Fruit fly (Drosophila melanogaster) whole organism, embryonic: ENCODE results near the gene CG31161.
A peak's percentile ranks its signal among the peaks of the same experiment; 100 is the strongest.

ENCODE experiments used
- ATbp ChIP-seq: fragments of 200-800 bp; sonication (Bioruptor generic); optimal IDR thresholded peaks from 2 replicates; lab custom pipeline; 2017; ENCODE audit warnings: missing biosample characterization, mild to moderate bottlenecking, missing genetic modification characterization, missing genetic modification reagents
- Blimp-1 ChIP-seq: fragments of 200-800 bp; sonication (Bioruptor generic); optimal IDR thresholded peaks from 3 replicates; lab custom pipeline; 2018; ENCODE audit warnings: missing biosample characterization, missing genetic modification characterization, mild to moderate bottlenecking, moderate library complexity, missing genetic modification reagents
- CG10462 ChIP-seq: fragments of 200-800 bp; sonication (Bioruptor generic); optimal IDR thresholded peaks from 2 replicates; lab custom pipeline; 2016; ENCODE audit warnings: missing biosample characterization, missing genetic modification characterization
- CG13424 ChIP-seq: fragments of 200-800 bp; sonication (Bioruptor generic); optimal IDR thresholded peaks from 2 replicates; lab custom pipeline; 2019; ENCODE audit warnings: missing biosample characterization, mild to moderate bottlenecking, missing genetic modification characterization, moderate library complexity
- CG13894 ChIP-seq: fragments of 200-800 bp; sonication (Bioruptor generic); optimal IDR thresholded peaks from 3 replicates; lab custom pipeline; 2018; ENCODE audit warnings: missing biosample characterization, mild to moderate bottlenecking, missing genetic modification characterization, moderate library complexity
- CG15073 ChIP-seq: fragments of 200-800 bp; sonication (Bioruptor generic); optimal IDR thresholded peaks from 2 replicates; lab custom pipeline; 2016; ENCODE audit warnings: missing biosample characterization, missing genetic modification characterization
- CG15696 ChIP-seq: fragments of 200-800 bp; sonication (Bioruptor generic); optimal IDR thresholded peaks from 2 replicates; lab custom pipeline; 2019; ENCODE audit warnings: missing biosample characterization, mild to moderate bottlenecking, missing genetic modification characterization, moderate library complexity
- CG1603 ChIP-seq: fragments of 200-800 bp; sonication (Bioruptor generic); optimal IDR thresholded peaks from 2 replicates; lab custom pipeline; 2019; ENCODE audit warnings: missing biosample characterization, mild to moderate bottlenecking, missing genetic modification characterization, moderate library complexity
- CG17802 ChIP-seq: fragments of 200-800 bp; sonication (Bioruptor generic); optimal IDR thresholded peaks from 2 replicates; lab custom pipeline; 2018; ENCODE audit warnings: missing biosample characterization, mild to moderate bottlenecking, missing genetic modification characterization, moderate library complexity
- CG18476 ChIP-seq: fragments of 200-800 bp; sonication (Bioruptor generic); optimal IDR thresholded peaks from 2 replicates; lab custom pipeline; 2016; ENCODE audit warnings: missing biosample characterization, mild to moderate bottlenecking, missing genetic modification characterization
- CG30431 ChIP-seq: fragments of 200-800 bp; sonication (Bioruptor generic); optimal IDR thresholded peaks from 2 replicates; lab custom pipeline; 2017; ENCODE audit warnings: missing biosample characterization, missing genetic modification characterization
- CG3065 ChIP-seq: fragments of 200-800 bp; sonication (Bioruptor generic); optimal IDR thresholded peaks from 2 replicates; lab custom pipeline; 2016; ENCODE audit warnings: missing biosample characterization, missing genetic modification characterization
- CG5953 ChIP-seq: fragments of 200-800 bp; sonication (Bioruptor generic); IDR thresholded peaks from 2 replicates; pipeline ENCODE4 v1.3.6; 2022; ENCODE audit warnings: missing biosample characterization, missing genetic modification characterization
- CG6683 ChIP-seq: fragments of 200-800 bp; sonication (Bioruptor generic); optimal IDR thresholded peaks from 2 replicates; lab custom pipeline; 2017; ENCODE audit warnings: missing biosample characterization, mild to moderate bottlenecking, missing genetic modification characterization, missing genetic modification reagents
- CG6791 ChIP-seq: fragments of 200-800 bp; sonication (Bioruptor generic); IDR thresholded peaks from 3 replicates; pipeline ENCODE4 v1.3.6; 2022; ENCODE audit warnings: missing biosample characterization, missing genetic modification characterization; ENCODE audit not compliant: partially characterized antibody
- CG7271 ChIP-seq: fragments of 200-800 bp; sonication (Bioruptor generic); optimal IDR thresholded peaks from 2 replicates; lab custom pipeline; 2018; ENCODE audit warnings: missing biosample characterization, mild to moderate bottlenecking, missing genetic modification characterization, moderate library complexity
- CG8924 ChIP-seq: fragments of 200-800 bp; optimal IDR thresholded peaks from 3 replicates; lab custom pipeline; 2019; ENCODE audit warnings: missing biosample characterization, mild to moderate bottlenecking, missing genetic modification characterization, moderate library complexity
- CG9727 ChIP-seq: fragments of 200-800 bp; sonication (Bioruptor generic); optimal IDR thresholded peaks from 3 replicates; lab custom pipeline; 2017; ENCODE audit warnings: missing biosample characterization, mild to moderate bottlenecking, missing genetic modification characterization
- Dbx ChIP-seq: fragments of 200-800 bp; sonication (Bioruptor generic); IDR thresholded peaks from 3 replicates; pipeline ENCODE4 v1.3.6; 2022; ENCODE audit warnings: missing biosample characterization, missing genetic modification characterization
- Deaf1 ChIP-seq: fragments of 200-800 bp; optimal IDR thresholded peaks from 3 replicates; lab custom pipeline; 2019; ENCODE audit warnings: missing biosample characterization, mild to moderate bottlenecking, missing genetic modification characterization, moderate library complexity
- Dref ChIP-seq: fragments of 200-800 bp; sonication (Bioruptor generic); IDR thresholded peaks from 2 replicates; pipeline ENCODE4 v1.3.6; 2022; ENCODE audit warnings: missing biosample characterization, missing genetic modification characterization
- Ets65A ChIP-seq: fragments of 200-800 bp; sonication (Bioruptor generic); peaks from one replicate; lab custom pipeline; 2016; ENCODE audit warnings: missing biosample characterization, missing genetic modification characterization
- GATAe ChIP-seq: fragments of 200-800 bp; sonication (Bioruptor generic); conservative IDR thresholded peaks from 2 replicates; pipeline ENCODE4 v1.3.6; 2022; ENCODE audit warnings: missing biosample characterization, missing genetic modification characterization
- H2.0 ChIP-seq: fragments of 200-800 bp; sonication (Bioruptor generic); IDR thresholded peaks from 2 replicates; pipeline ENCODE4 v1.3.6; 2022; ENCODE audit warnings: missing biosample characterization, missing genetic modification characterization
- Hey ChIP-seq: fragments of 200-800 bp; sonication (Bioruptor generic); optimal IDR thresholded peaks from 3 replicates; lab custom pipeline; 2018; ENCODE audit warnings: missing biosample characterization, mild to moderate bottlenecking, missing genetic modification characterization
- Hsf ChIP-seq: fragments of 200-800 bp; sonication (Bioruptor generic); optimal IDR thresholded peaks from 3 replicates; lab custom pipeline; 2016; ENCODE audit warnings: missing biosample characterization, missing genetic modification characterization
- Lhr ChIP-seq: fragments of 200-800 bp; sonication (Bioruptor generic); optimal IDR thresholded peaks from 3 replicates; lab custom pipeline; 2017; ENCODE audit warnings: mild to moderate bottlenecking, missing biosample characterization, missing genetic modification reagents, missing genetic modification characterization
- Max ChIP-seq: fragments of 200-800 bp; sonication (Bioruptor generic); optimal IDR thresholded peaks from 2 replicates; lab custom pipeline; 2016; ENCODE audit warnings: missing biosample characterization, mild to moderate bottlenecking, missing genetic modification characterization
- Myb ChIP-seq: fragments of 200-800 bp; sonication (Bioruptor generic); optimal IDR thresholded peaks from 2 replicates; lab custom pipeline; 2016; ENCODE audit warnings: missing biosample characterization, missing genetic modification characterization
- Oli ChIP-seq: fragments of 200-800 bp; sonication (Bioruptor generic); optimal IDR thresholded peaks from 2 replicates; lab custom pipeline; 2018; ENCODE audit warnings: missing biosample characterization, mild to moderate bottlenecking, missing genetic modification characterization, moderate library complexity
- Sox102F ChIP-seq: fragments of 200-800 bp; sonication (Bioruptor generic); optimal IDR thresholded peaks from 2 replicates; lab custom pipeline; 2018; ENCODE audit warnings: missing biosample characterization, mild to moderate bottlenecking, missing genetic modification characterization, moderate library complexity
- Tbp ChIP-seq: fragments of >200 bp; optimal IDR thresholded peaks from 2 replicates; lab custom pipeline; 2018; ENCODE audit warnings: missing biosample characterization, missing genetic modification characterization
- Vsx1 ChIP-seq: fragments of 200-800 bp; sonication (Bioruptor generic); optimal IDR thresholded peaks from 2 replicates; lab custom pipeline; 2017; ENCODE audit warnings: missing biosample characterization, mild to moderate bottlenecking, missing genetic modification characterization, missing genetic modification reagents
- ac ChIP-seq: fragments of 200-800 bp; sonication (Bioruptor generic); optimal IDR thresholded peaks from 3 replicates; lab custom pipeline; 2017; ENCODE audit warnings: missing biosample characterization, mild to moderate bottlenecking, missing genetic modification characterization
- az2 ChIP-seq: fragments of 200-800 bp; sonication (Bioruptor generic); optimal IDR thresholded peaks from 3 replicates; lab custom pipeline; 2016; ENCODE audit warnings: missing biosample characterization, missing genetic modification characterization
- dpn ChIP-seq, 2 experiments: fragments of 200-800 bp; sonication (Bioruptor generic); optimal IDR thresholded peaks; 3 replicates each; lab custom pipeline; 2016; ENCODE audit warnings: missing biosample characterization in 2 of 2, missing genetic modification characterization in 2 of 2
- emc ChIP-seq: fragments of 200-800 bp; sonication (Bioruptor generic); optimal IDR thresholded peaks from 2 replicates; lab custom pipeline; 2016; ENCODE audit warnings: missing biosample characterization, missing genetic modification characterization
- eve ChIP-seq, 2 experiments: fragments of >200 bp; optimal IDR thresholded peaks; 2 replicates each; lab custom pipeline; 2017; ENCODE audit warnings: missing biosample characterization in 2 of 2, missing genetic modification characterization in 2 of 2
- fd64A ChIP-seq: fragments of 200-800 bp; sonication (Bioruptor generic); optimal IDR thresholded peaks from 3 replicates; lab custom pipeline; 2018; ENCODE audit warnings: missing biosample characterization, mild to moderate bottlenecking, missing genetic modification characterization
- gce ChIP-seq: fragments of 200-800 bp; sonication (Bioruptor generic); IDR thresholded peaks from 3 replicates; pipeline ENCODE4 v1.3.6; 2022; ENCODE audit warnings: missing biosample characterization, missing genetic modification characterization
- gem ChIP-seq: fragments of 200-800 bp; sonication (Bioruptor generic); optimal IDR thresholded peaks from 2 replicates; lab custom pipeline; 2019; ENCODE audit warnings: missing biosample characterization, mild to moderate bottlenecking, missing genetic modification characterization, moderate library complexity
- her ChIP-seq: fragments of 200-800 bp; sonication (Bioruptor generic); optimal IDR thresholded peaks from 2 replicates; lab custom pipeline; 2016; ENCODE audit warnings: missing biosample characterization, missing genetic modification characterization
- ken ChIP-seq: fragments of 200-800 bp; sonication (Bioruptor generic); IDR thresholded peaks from 3 replicates; pipeline ENCODE4 v1.3.6; 2022; ENCODE audit warnings: missing biosample characterization, missing genetic modification characterization
- pnt ChIP-seq: fragments of 200-800 bp; sonication (Bioruptor generic); optimal IDR thresholded peaks from 3 replicates; lab custom pipeline; 2016; ENCODE audit warnings: missing biosample characterization, missing genetic modification characterization
- psq ChIP-seq: fragments of 200-800 bp; sonication (Bioruptor generic); optimal IDR thresholded peaks from 2 replicates; lab custom pipeline; 2017; ENCODE audit warnings: missing biosample characterization, missing genetic modification characterization
- ro ChIP-seq: fragments of 200-800 bp; sonication (Bioruptor generic); IDR thresholded peaks from 2 replicates; pipeline ENCODE4 v1.3.6; 2022; ENCODE audit warnings: missing biosample characterization, missing genetic modification characterization
- slbo ChIP-seq: fragments of 200-800 bp; sonication (Bioruptor generic); IDR thresholded peaks from 2 replicates; pipeline ENCODE4 v1.3.6; 2022; ENCODE audit warnings: missing biosample characterization, missing genetic modification characterization
- so ChIP-seq: fragments of 200-800 bp; sonication (Bioruptor generic); IDR thresholded peaks from 3 replicates; pipeline ENCODE4 v1.3.6; 2022; ENCODE audit warnings: missing biosample characterization, missing genetic modification characterization
- tap ChIP-seq: fragments of 200-800 bp; optimal IDR thresholded peaks from 3 replicates; lab custom pipeline; 2019; ENCODE audit warnings: missing biosample characterization, mild to moderate bottlenecking, missing genetic modification characterization, moderate library complexity
- unc-4 ChIP-seq: fragments of 200-800 bp; sonication (Bioruptor generic); IDR thresholded peaks from 2 replicates; pipeline ENCODE4 v1.3.6; 2022; ENCODE audit warnings: missing biosample characterization, missing genetic modification characterization; ENCODE audit not compliant: partially characterized antibody
- wdn ChIP-seq: fragments of 200-800 bp; sonication (Bioruptor generic); IDR thresholded peaks from 2 replicates; pipeline ENCODE4 v1.3.6; 2022; ENCODE audit warnings: missing biosample characterization, missing genetic modification characterization
- wor ChIP-seq: fragments of 200-800 bp; sonication (Bioruptor generic); IDR thresholded peaks from 2 replicates; pipeline ENCODE4 v1.3.6; 2022; ENCODE audit warnings: missing biosample characterization, missing genetic modification characterization

CG31161 gene

DNA sequence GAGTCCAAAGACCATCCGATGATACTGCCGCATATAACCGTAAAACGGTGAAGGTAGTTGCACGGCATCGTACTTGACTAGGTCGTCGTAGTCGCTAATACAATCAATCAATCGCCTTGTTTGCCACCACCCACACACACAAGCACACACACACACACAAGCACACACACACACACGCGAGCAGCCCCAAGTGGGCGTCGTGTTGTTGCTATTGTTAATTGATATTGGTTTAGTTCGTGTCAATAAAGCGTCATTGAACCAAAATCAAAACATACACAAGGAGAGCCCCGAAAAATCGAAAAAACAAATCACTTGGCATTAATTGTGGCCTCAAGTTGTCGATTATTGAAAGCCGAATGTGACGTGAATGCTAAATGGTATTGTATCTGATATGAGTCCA lies 19.9 kb upstream of the CG31161 start (continued):
- TF ChIP-seq Max (GFP tag; lab: Kevin White, UChicago) (no peak), slbo (GFP tag; lab: Robert Waterston, UW) (no peak), az2 (GFP tag; lab: Kevin White, UChicago) (no peak), CG5953 (GFP tag; lab: Robert Waterston, UW) (no peak), ro (GFP tag; lab: Robert Waterston, UW) (no peak), wor (GFP tag; lab: Robert Waterston, UW) (no peak), Hey (no peak), Dref (GFP tag; lab: Robert Waterston, UW) (no peak), pnt (GFP tag; lab: Kevin White, UChicago) (peak; percentile 30), CG30431 (GFP tag; lab: Kevin White, UChicago) (no peak), dpn (GFP tag; optimal IDR thresholded peaks at IDR 0.05; lab: Kevin White, UChicago) (peak in 1 of 2 experiments; percentile 47), fd64A (GFP tag; lab: Kevin White, UChicago) (peak; percentile 70), CG6683 (GFP tag; lab: Kevin White, UChicago) (peak; percentile 37), CG6791 (no peak), Tbp (GFP tag; lab: Kevin White, UChicago) (no peak), H2.0 (GFP tag; lab: Robert Waterston, UW) (no peak), CG1603 (tag; lab: Kevin White, UChicago) (peak; percentile 64), Oli (no peak), Sox102F (GFP tag; lab: Kevin White, UChicago) (peak; percentile 27), Deaf1 (tag; lab: Kevin White, UChicago) (no peak), Myb (GFP tag; lab: Kevin White, UChicago) (no peak), Blimp-1 (GFP tag; lab: Kevin White, UChicago) (peak; percentile 39), psq (no peak), Lhr (GFP tag; lab: Kevin White, UChicago) (no peak), CG17802 (no peak), CG13894 (tag; lab: Kevin White, UChicago) (no peak), CG15073 (GFP tag; lab: Kevin White, UChicago) (no peak), Vsx1 (GFP tag; lab: Kevin White, UChicago) (peak; percentile 77), CG7271 (tag; lab: Kevin White, UChicago) (no peak), CG18476 (GFP tag; lab: Kevin White, UChicago) (no peak), so (GFP tag; lab: Robert Waterston, UW) (peak; percentile 66; the same call in 2 of the 3 replicates), ken (GFP tag; lab: Robert Waterston, UW) (no peak), GATAe (GFP tag; lab: Robert Waterston, UW) (no peak), Ets65A (GFP tag; lab: Kevin White, UChicago) (no peak), CG8924 (peak; percentile 10), CG3065 (GFP tag; lab: Kevin White, UChicago) (no peak), Hsf (GFP tag; lab: Kevin White, UChicago) (no peak), ATbp (GFP tag; lab: Kevin White, UChicago) (peak; percentile 79), CG13424 (tag; lab: Kevin White, UChicago) (peak; percentile 7), gce (GFP tag; lab: Robert Waterston, UW) (peak; percentile 75), her (GFP tag; lab: Kevin White, UChicago) (peak; percentile 29), eve (GFP tag; optimal IDR thresholded peaks at IDR 0.05; lab: Kevin White, UChicago) (no peak), emc (no peak), CG15696 (tag; lab: Kevin White, UChicago) (peak; percentile 45), ac (no peak), unc-4 (no peak), wdn (GFP tag; lab: Robert Waterston, UW) (no peak), CG9727 (GFP tag; lab: Kevin White, UChicago) (peak; percentile 65), tap (tag; lab: Kevin White, UChicago) (peak; percentile 36), Dbx (GFP tag; lab: Robert Waterston, UW) (peak; percentile 42; the same call in 2 of the 3 replicates), gem (tag; lab: Kevin White, UChicago) (peak; percentile 56), CG10462 (GFP tag; lab: Kevin White, UChicago) (no peak)
